Worm (Caenorhabditis elegans): ENCODE data around the gene ctsa-4.2.
"Not testable (repeated sequence)": the region's sequence is repeated elsewhere in the genome, so short reads cannot be mapped to it uniquely, and the experiment has no call there.

DNA sequence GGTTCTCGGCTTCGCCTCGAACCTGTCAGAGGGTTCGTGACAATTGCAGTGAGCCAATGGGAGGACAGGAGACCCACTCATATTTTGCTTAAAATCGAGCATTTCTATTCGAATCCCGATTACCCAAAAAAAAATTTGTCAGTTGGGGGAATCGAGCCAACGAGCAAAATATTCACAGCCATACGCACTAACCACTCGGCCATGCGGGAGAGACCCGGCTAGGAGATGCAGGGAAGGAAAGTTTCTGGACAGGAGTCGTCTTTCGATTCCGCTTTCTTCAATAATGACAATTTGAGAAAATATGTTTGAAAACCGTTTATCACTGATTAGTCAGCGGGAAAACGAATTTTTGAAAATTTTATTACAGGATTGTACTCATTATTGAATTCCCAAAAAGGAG lies 49.3 kb downstream of the ctsa-4.2 start:
- TF ChIP-seq F57C9.4 (tag; optimal IDR thresholded peaks at IDR 0.05); T26A5.8 (tag; optimal IDR thresholded peaks at IDR 0.05); bed-1 (GFP tag; IDR thresholded peaks at IDR 0.05): not testable (repeated sequence)
- peak; percentile 47 for TF ChIP-seq mcd-1 (GFP tag; IDR thresholded peaks at IDR 0.05)
